Fruit fly (Drosophila melanogaster) whole organism, embryonic: ENCODE results near the gene Cpr62Ba.

Experiments used
- B-H1 ChIP-seq: fragments of 200-800 bp; sonication (Bioruptor generic); IDR thresholded peaks from 3 replicates; pipeline ENCODE4 v1.3.6; 2022; ENCODE audit warnings: missing biosample characterization, missing genetic modification characterization
- Bgb ChIP-seq: fragments of 200-800 bp; sonication (Bioruptor generic); IDR thresholded peaks from 2 replicates; pipeline ENCODE4 v1.3.6; 2022; ENCODE audit warnings: missing biosample characterization, missing genetic modification characterization; ENCODE audit not compliant: partially characterized antibody
- CG10462 ChIP-seq: fragments of 200-800 bp; sonication (Bioruptor generic); optimal IDR thresholded peaks from 2 replicates; lab custom pipeline; 2016; ENCODE audit warnings: missing biosample characterization, missing genetic modification characterization
- CG11560 ChIP-seq: fragments of 200-800 bp; sonication (Bioruptor generic); IDR thresholded peaks from 3 replicates; pipeline ENCODE4 v1.3.6; 2022; ENCODE audit warnings: missing biosample characterization, missing genetic modification characterization
- CG11723 ChIP-seq: fragments of 200-800 bp; sonication (Bioruptor generic); optimal IDR thresholded peaks from 2 replicates; lab custom pipeline; 2017; ENCODE audit warnings: missing biosample characterization, mild to moderate bottlenecking, missing genetic modification characterization
- CG13287 ChIP-seq: fragments of 200-800 bp; sonication (Bioruptor generic); IDR thresholded peaks from 2 replicates; pipeline ENCODE4 v1.3.6; 2022; ENCODE audit warnings: missing biosample characterization, missing genetic modification characterization; ENCODE audit not compliant: partially characterized antibody
- CG16863 ChIP-seq: fragments of 200-800 bp; sonication (Bioruptor generic); optimal IDR thresholded peaks from 3 replicates; lab custom pipeline; 2016; ENCODE audit warnings: missing biosample characterization, missing genetic modification characterization
- CG18619 ChIP-seq: fragments of 200-800 bp; sonication (Bioruptor generic); optimal IDR thresholded peaks from 3 replicates; lab custom pipeline; 2017; ENCODE audit warnings: missing biosample characterization, mild to moderate bottlenecking, missing genetic modification characterization
- CG2712 ChIP-seq: fragments of 200-800 bp; optimal IDR thresholded peaks from 3 replicates; lab custom pipeline; 2019; ENCODE audit warnings: missing biosample characterization, mild to moderate bottlenecking, missing genetic modification characterization, moderate library complexity
- CG30431 ChIP-seq: fragments of 200-800 bp; sonication (Bioruptor generic); optimal IDR thresholded peaks from 2 replicates; lab custom pipeline; 2017; ENCODE audit warnings: missing biosample characterization, missing genetic modification characterization
- CG3407 ChIP-seq: fragments of 200-800 bp; sonication (Bioruptor generic); optimal IDR thresholded peaks from 2 replicates; lab custom pipeline; 2018; ENCODE audit warnings: missing biosample characterization, mild to moderate bottlenecking, missing genetic modification characterization
- CG34224 ChIP-seq: fragments of 200-800 bp; sonication (Bioruptor generic); IDR thresholded peaks from 3 replicates; pipeline ENCODE4 v1.3.6; 2022; ENCODE audit warnings: missing biosample characterization, missing genetic modification characterization; ENCODE audit not compliant: partially characterized antibody
- CG6254 ChIP-seq: fragments of 200-800 bp; sonication (Bioruptor generic); optimal IDR thresholded peaks from 3 replicates; lab custom pipeline; 2017; ENCODE audit warnings: mild to moderate bottlenecking, missing biosample characterization, missing genetic modification reagents, missing genetic modification characterization
- CG6791 ChIP-seq: fragments of 200-800 bp; sonication (Bioruptor generic); IDR thresholded peaks from 3 replicates; pipeline ENCODE4 v1.3.6; 2022; ENCODE audit warnings: missing biosample characterization, missing genetic modification characterization; ENCODE audit not compliant: partially characterized antibody
- CG7928 ChIP-seq: fragments of 200-800 bp; sonication (Bioruptor generic); optimal IDR thresholded peaks from 2 replicates; lab custom pipeline; 2017; ENCODE audit warnings: missing biosample characterization, mild to moderate bottlenecking, missing genetic modification characterization
- CG8944 ChIP-seq: fragments of 200-800 bp; sonication (Bioruptor generic); optimal IDR thresholded peaks from 3 replicates; lab custom pipeline; 2016; ENCODE audit warnings: missing biosample characterization, missing genetic modification characterization
- Dip3 ChIP-seq: fragments of 200-800 bp; sonication (Bioruptor generic); optimal IDR thresholded peaks from 3 replicates; lab custom pipeline; 2016; ENCODE audit warnings: missing biosample characterization, missing genetic modification characterization
- Dll ChIP-seq: fragments of 200-800 bp; sonication (Bioruptor generic); IDR thresholded peaks from 4 replicates; pipeline ENCODE4 v1.3.6; 2022; ENCODE audit warnings: missing biosample characterization, missing genetic modification characterization; ENCODE audit not compliant: partially characterized antibody
- E2f2 ChIP-seq: fragments of 200-800 bp; sonication (Bioruptor generic); IDR thresholded peaks from 2 replicates; pipeline ENCODE4 v1.3.6; 2022; ENCODE audit warnings: missing biosample characterization, missing genetic modification characterization
- H2.0 ChIP-seq: fragments of 200-800 bp; sonication (Bioruptor generic); IDR thresholded peaks from 2 replicates; pipeline ENCODE4 v1.3.6; 2022; ENCODE audit warnings: missing biosample characterization, missing genetic modification characterization
- Hr39 ChIP-seq: fragments of >200 bp; optimal IDR thresholded peaks from 2 replicates; lab custom pipeline; 2017
- Hr51 ChIP-seq, 2 experiments: fragments of 200-800 bp; sonication (Bioruptor generic); optimal IDR thresholded peaks; 2 replicates in 1 of 2; 3 replicates in 1 of 2; lab custom pipeline; 2016 to 2018; ENCODE audit warnings: missing biosample characterization in 2 of 2, missing genetic modification characterization in 2 of 2, mild to moderate bottlenecking in 1 of 2, moderate library complexity in 1 of 2
- Kr ChIP-seq: fragments of 200-800 bp; sonication (Bioruptor generic); optimal IDR thresholded peaks from 2 replicates; lab custom pipeline; 2017; ENCODE audit warnings: missing biosample characterization, mild to moderate bottlenecking, missing genetic modification characterization
- MBD-R2 ChIP-seq: fragments of 200-800 bp; sonication (Bioruptor generic); IDR thresholded peaks from 2 replicates; pipeline ENCODE4 v1.3.6; 2022; ENCODE audit warnings: missing biosample characterization, missing genetic modification characterization
- MTF-1 ChIP-seq: fragments of 200-800 bp; sonication (Bioruptor generic); optimal IDR thresholded peaks from 2 replicates; lab custom pipeline; 2018; ENCODE audit warnings: missing biosample characterization, mild to moderate bottlenecking, missing genetic modification characterization, borderline replicate concordance
- Med ChIP-seq: fragments of 200-800 bp; sonication (Bioruptor generic); peaks from one replicate; lab custom pipeline; 2016; ENCODE audit warnings: missing biosample characterization, missing genetic modification characterization, mild to moderate bottlenecking, inconsistent platforms, moderate library complexity
- Mrtf ChIP-seq: fragments of 200-800 bp; sonication (Bioruptor generic); IDR thresholded peaks from 3 replicates; pipeline ENCODE4 v1.3.6; 2022; ENCODE audit warnings: missing biosample characterization, missing genetic modification characterization
- Pdp1 ChIP-seq, 2 experiments: fragments of 200-800 bp; sonication (Bioruptor generic); optimal IDR thresholded peaks; 3 replicates each; lab custom pipeline; 2016; ENCODE audit warnings: missing biosample characterization in 2 of 2, missing genetic modification characterization in 2 of 2, mild to moderate bottlenecking in 1 of 2, moderate library complexity in 1 of 2
- Rfx ChIP-seq: fragments of 200-800 bp; sonication (Bioruptor generic); IDR thresholded peaks from 2 replicates; pipeline ENCODE4 v1.3.6; 2022; ENCODE audit warnings: missing biosample characterization, missing genetic modification characterization
- Scr ChIP-seq: fragments of 200-800 bp; sonication (Bioruptor generic); IDR thresholded peaks from 2 replicates; pipeline ENCODE4 v1.3.6; 2022; ENCODE audit warnings: missing biosample characterization, missing genetic modification characterization; ENCODE audit not compliant: partially characterized antibody
- Ssrp ChIP-seq: fragments of 200-800 bp; sonication (Bioruptor generic); optimal IDR thresholded peaks from 2 replicates; lab custom pipeline; 2018; ENCODE audit warnings: missing biosample characterization, mild to moderate bottlenecking, missing genetic modification characterization, moderate library complexity
- Usf ChIP-seq: fragments of 200-800 bp; sonication (Bioruptor generic); optimal IDR thresholded peaks from 2 replicates; lab custom pipeline; 2017; ENCODE audit warnings: missing genotype, missing biosample characterization, missing genetic modification characterization
- crc ChIP-seq: fragments of 200-800 bp; sonication (Bioruptor generic); optimal IDR thresholded peaks from 2 replicates; lab custom pipeline; 2016; ENCODE audit warnings: missing biosample characterization, missing genetic modification characterization
- danr ChIP-seq: fragments of 200-800 bp; sonication (Bioruptor generic); IDR thresholded peaks from 2 replicates; pipeline ENCODE4 v1.3.6; 2022; ENCODE audit warnings: missing biosample characterization, missing genetic modification characterization
- fd3F ChIP-seq: fragments of 200-800 bp; sonication (Bioruptor generic); optimal IDR thresholded peaks from 2 replicates; lab custom pipeline; 2018; ENCODE audit warnings: missing biosample characterization, mild to moderate bottlenecking, missing genetic modification characterization, moderate library complexity
- hbn ChIP-seq: fragments of 200-800 bp; sonication (Bioruptor generic); IDR thresholded peaks from 2 replicates; pipeline ENCODE4 v1.3.6; 2022; ENCODE audit warnings: missing biosample characterization, missing genetic modification characterization; ENCODE audit not compliant: partially characterized antibody
- inv ChIP-seq: fragments of 200-800 bp; sonication (Bioruptor generic); IDR thresholded peaks from 2 replicates; pipeline ENCODE4 v1.3.6; 2022; ENCODE audit warnings: missing biosample characterization, missing genetic modification characterization; ENCODE audit not compliant: partially characterized antibody
- luna ChIP-seq: fragments of 200-800 bp; sonication (Bioruptor generic); optimal IDR thresholded peaks from 2 replicates; lab custom pipeline; 2016; ENCODE audit warnings: missing biosample characterization, missing genetic modification characterization
- prd ChIP-seq, 3 experiments: fragments of >200 bp in 2 of 3; fragments of 200-800 bp in 1 of 3; sonication (Bioruptor generic) in 1 of 3; optimal IDR thresholded peaks in 2 of 3; IDR thresholded peaks in 1 of 3; 2 replicates in 2 of 3; 3 replicates in 1 of 3; pipeline versions ENCODE4 v1.3.6 to Lab custom; 2017 to 2022; ENCODE audit warnings: missing biosample characterization in 1 of 3, missing genetic modification characterization in 1 of 3
- pzg ChIP-seq: fragments of 200-800 bp; sonication (Bioruptor generic); optimal IDR thresholded peaks from 3 replicates; lab custom pipeline; 2018; ENCODE audit warnings: missing biosample characterization, mild to moderate bottlenecking, missing genetic modification characterization, moderate library complexity
- sd ChIP-seq: fragments of 200-800 bp; sonication (Bioruptor generic); optimal IDR thresholded peaks from 3 replicates; lab custom pipeline; 2018; ENCODE audit warnings: missing biosample characterization, mild to moderate bottlenecking, missing genetic modification characterization, moderate library complexity
- sens-2 ChIP-seq: fragments of 200-800 bp; sonication (Bioruptor generic); IDR thresholded peaks from 2 replicates; pipeline ENCODE4 v1.3.6; 2022; ENCODE audit warnings: missing biosample characterization, missing genetic modification characterization
- slou ChIP-seq: fragments of 200-800 bp; sonication (Bioruptor generic); optimal IDR thresholded peaks from 3 replicates; lab custom pipeline; 2016; ENCODE audit warnings: missing biosample characterization, missing genetic modification characterization
- sna ChIP-seq: fragments of 200-800 bp; sonication (Bioruptor generic); IDR thresholded peaks from 2 replicates; pipeline ENCODE4 v1.3.6; 2022; ENCODE audit warnings: missing biosample characterization, missing genetic modification characterization; ENCODE audit not compliant: partially characterized antibody
- zen2 ChIP-seq: fragments of 200-800 bp; sonication (Bioruptor generic); IDR thresholded peaks from 3 replicates; pipeline ENCODE4 v1.3.6; 2022; ENCODE audit warnings: missing biosample characterization, missing genetic modification characterization; ENCODE audit not compliant: partially characterized antibody
- zfh2 ChIP-seq: fragments of 200-800 bp; sonication (Bioruptor generic); optimal IDR thresholded peaks from 2 replicates; lab custom pipeline; 2016; ENCODE audit warnings: missing biosample characterization, missing genetic modification characterization

Gene Cpr62Ba

DNA sequence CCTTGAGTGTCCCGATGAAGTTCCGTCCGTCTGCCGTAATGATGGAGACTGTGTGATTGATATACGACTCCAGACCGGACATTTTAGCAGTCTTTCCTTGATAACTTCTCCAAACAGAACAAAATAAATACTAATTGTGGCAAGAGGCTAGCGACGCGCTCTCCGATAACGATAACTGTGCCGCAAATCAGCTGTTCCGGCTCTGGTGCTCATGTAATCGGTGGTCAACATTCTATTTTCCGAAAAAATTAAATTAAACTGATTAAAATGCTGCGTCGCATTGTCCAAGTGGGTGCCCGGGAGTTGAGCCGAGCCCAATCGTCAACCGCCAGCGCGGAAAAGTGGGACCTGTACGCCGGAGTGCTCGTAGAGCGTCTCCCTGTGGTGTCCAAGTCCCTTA, 54.3 kb downstream of the Cpr62Ba start, which contains the start of the genes CG2021 and mRpL46 (continued):
- no peak for TF ChIP-seq Hr51 (GFP tag; optimal IDR thresholded peaks at IDR 0.05; lab: Kevin White, UChicago)
- TF ChIP-seq CG13287 (GFP tag; lab: Robert Waterston, UW): peak; percentile 65
- no peak for TF ChIP-seq crc
- peak; percentile 28; the same call in 1 of the 2 replicates for TF ChIP-seq hbn (GFP tag; lab: Robert Waterston, UW)
- TF ChIP-seq B-H1 (GFP tag; lab: Robert Waterston, UW): no peak
- TF ChIP-seq danr (GFP tag; lab: Robert Waterston, UW): no peak
- TF ChIP-seq Dll: peak; percentile 63; the same call in 2 of the 4 replicates
- TF ChIP-seq Scr (GFP tag; lab: Robert Waterston, UW): peak; percentile 37
- peak; percentile 29; the same call in 1 of the 2 replicates for TF ChIP-seq E2f2 (GFP tag; lab: Robert Waterston, UW)
- TF ChIP-seq pzg: peak; percentile 24
- no peak for TF ChIP-seq H2.0 (GFP tag; lab: Robert Waterston, UW)
- no peak for TF ChIP-seq CG18619
- TF ChIP-seq zen2 (GFP tag; lab: Robert Waterston, UW): peak; percentile 53; the same call in 1 of the 3 replicates
- no peak for TF ChIP-seq CG11560 (tag; lab: Robert Waterston, UW)
- TF ChIP-seq Ssrp (tag; lab: Kevin White, UChicago): no peak
- TF ChIP-seq sd (tag; lab: Kevin White, UChicago): no peak
- no peak for TF ChIP-seq CG10462 (GFP tag; lab: Kevin White, UChicago)
- TF ChIP-seq sna (GFP tag; lab: Robert Waterston, UW): peak; percentile 48; the same call in 1 of the 2 replicates
- TF ChIP-seq CG34224 (GFP tag; lab: Robert Waterston, UW): peak; percentile 38; the same call in 2 of the 3 replicates
- peak in 1 of 2 experiments; percentile 76 for TF ChIP-seq Pdp1 (GFP tag; optimal IDR thresholded peaks at IDR 0.05; lab: Kevin White, UChicago)
- TF ChIP-seq CG2712 (tag; lab: Kevin White, UChicago): no peak
- no peak for TF ChIP-seq slou (GFP tag; lab: Kevin White, UChicago)
- TF ChIP-seq MBD-R2: peak; percentile 86
- no peak for TF ChIP-seq Dip3
- TF ChIP-seq Med (GFP tag; lab: Kevin White, UChicago): peak; percentile 59
- TF ChIP-seq CG6791 (GFP tag; lab: Robert Waterston, UW): peak; percentile 36; the same call in 1 of the 3 replicates
- no peak for TF ChIP-seq Usf (GFP tag; lab: Kevin White, UChicago)
- no peak for TF ChIP-seq MTF-1 (GFP tag; lab: Kevin White, UChicago)
- TF ChIP-seq, all 482 proteins: peak for 30

DNA sequence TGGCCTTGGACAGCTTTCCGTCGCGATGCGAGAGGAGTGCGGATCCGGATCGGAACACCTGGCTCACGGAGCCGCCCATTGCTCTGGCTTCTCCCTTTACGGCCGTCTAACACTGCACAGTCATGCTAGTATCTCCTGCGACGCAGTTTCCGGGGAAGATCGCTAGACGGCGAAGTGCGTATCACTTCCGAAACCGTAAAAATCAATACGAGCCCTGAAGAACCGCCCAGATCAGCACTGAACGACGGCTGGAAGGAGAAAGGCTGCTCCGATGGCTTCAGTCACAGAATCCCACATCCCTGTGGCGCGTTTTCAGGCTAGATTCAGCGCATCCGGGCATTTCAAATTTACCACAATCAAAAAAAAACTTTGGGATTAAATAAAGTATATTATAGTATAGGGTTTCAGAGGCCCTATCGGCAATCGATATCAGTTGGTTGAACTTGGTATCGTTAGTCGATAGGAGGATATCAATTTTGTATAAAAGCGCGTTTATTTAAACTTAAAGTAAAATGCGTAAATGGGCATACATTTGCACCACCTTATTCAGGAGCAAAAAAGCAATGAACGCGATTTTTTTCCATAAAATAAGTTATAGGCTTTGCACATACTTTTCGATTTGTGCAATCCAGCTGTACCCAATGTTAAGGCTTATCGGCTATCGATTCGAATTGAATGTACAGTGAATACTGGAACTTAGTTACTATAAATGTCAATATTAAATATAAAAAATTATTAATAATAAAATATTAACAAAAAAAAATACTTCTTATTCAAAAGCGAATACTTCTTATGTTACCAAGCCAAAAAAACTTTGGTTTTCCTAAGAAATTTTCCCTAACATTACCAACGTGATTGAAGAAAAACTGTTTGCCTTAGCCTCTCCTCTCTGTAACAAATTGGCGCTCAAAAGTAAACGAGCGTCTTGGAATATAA, 56.6 kb downstream of the Cpr62Ba start, which contains the start of the genes CG13933 and PolD2:
CG13933 (minus strand) TSS at position 435 of the 936 bp plus-strand sequence.
PolD2 (plus strand) TSS at position 921 of the 936 bp plus-strand sequence.
- TF ChIP-seq fd3F (GFP tag; lab: Kevin White, UChicago) (peak; percentile 98), CG6254 (GFP tag; lab: Kevin White, UChicago) (peak; percentile 45), CG16863 (peak; percentile 83), zfh2 (GFP tag; lab: Kevin White, UChicago) (peak; percentile 65), prd (optimal IDR thresholded peaks at IDR 0.05; lab: Kevin White, UChicago) (no peak), prd (GFP tag; IDR thresholded peaks at IDR 0.05; lab: Robert Waterston, UW) (peak; percentile 99), CG3407 (GFP tag; lab: Kevin White, UChicago) (peak; percentile 90), CG11723 (GFP tag; lab: Kevin White, UChicago) (no peak), CG8944 (GFP tag; lab: Kevin White, UChicago) (peak; percentile 79), CG30431 (peak; percentile 95), Kr (GFP tag; lab: Kevin White, UChicago) (no peak), inv (peak; percentile 64), CG7928 (peak; percentile 60), sens-2 (GFP tag; lab: Robert Waterston, UW) (peak; percentile 99), Rfx (GFP tag; lab: Robert Waterston, UW) (peak; percentile 96), Hr39 (lab: Kevin White, UChicago) (no peak), luna (GFP tag; lab: Kevin White, UChicago) (no peak), Bgb (GFP tag; lab: Robert Waterston, UW) (peak; percentile 64; the same call in 1 of the 2 replicates), hbn (GFP tag; lab: Robert Waterston, UW) (peak; percentile 69), Mrtf (GFP tag; lab: Robert Waterston, UW) (peak; percentile 84)
